Fruit fly (Drosophila melanogaster) S2 (cell line): ENCODE results near the gene dmrt99B.

Source experiments
- CG8478 ChIP-seq: fragments of >200 bp; optimal IDR thresholded peaks from 2 replicates; lab custom pipeline; 2018
- CTCF ChIP-seq, 2 experiments: fragments of >200 bp; optimal IDR thresholded peaks; 2 replicates each; lab custom pipeline; 2018

DNA sequence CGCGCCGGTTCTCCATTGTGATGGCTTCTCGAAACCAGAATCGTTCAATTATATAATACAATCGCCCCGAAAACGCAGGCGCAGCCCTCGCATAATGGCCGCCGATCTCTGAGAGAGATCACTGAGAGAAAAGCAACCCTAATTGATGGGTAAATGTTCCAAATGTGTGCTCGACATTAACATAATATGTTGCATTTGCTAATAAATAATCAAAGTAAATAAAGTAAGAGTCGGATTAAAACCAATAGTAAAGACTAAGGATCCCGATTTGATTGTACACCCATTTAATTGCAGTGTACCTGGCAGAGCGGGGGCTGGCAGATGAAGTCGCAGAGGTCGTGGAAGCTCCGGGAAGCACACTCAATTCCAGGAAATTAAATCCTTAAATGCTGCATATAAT lies 12.2 kb downstream of the dmrt99B start:
- TF ChIP-seq CG8478 (lab: Kevin White, UChicago) (no peak), CTCF (optimal IDR thresholded peaks at IDR 0.05; lab: Kevin White, UChicago) (no peak)
